Worm (Caenorhabditis elegans): ENCODE results near the gene F42A10.7.

DNA sequence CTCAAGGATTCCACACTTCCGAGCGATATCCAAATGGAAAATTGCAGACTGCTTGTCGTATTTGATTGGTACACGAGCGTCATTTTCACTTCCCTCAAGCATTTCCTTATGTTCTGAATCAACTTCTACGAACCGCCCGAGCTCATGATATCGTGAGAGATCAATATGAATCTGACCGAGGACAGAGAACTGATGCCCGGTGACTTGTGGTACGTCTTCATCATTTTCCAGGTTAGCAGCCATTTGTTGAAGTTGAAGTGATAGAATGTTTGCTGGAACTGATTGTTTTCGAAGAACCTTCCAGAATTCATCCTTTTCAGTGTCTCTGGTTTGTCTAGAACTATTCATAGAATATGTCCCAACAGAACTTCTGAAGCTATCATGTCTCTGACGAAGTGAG is 11.9 kb downstream of the F42A10.7 start:
- TF ChIP-seq lir-1 (GFP tag; conservative IDR thresholded peaks at IDR 0.05) (no peak), lin-40 (tag; optimal IDR thresholded peaks at IDR 0.05) (no peak), chd-7 (tag; optimal IDR thresholded peaks at IDR 0.05) (no peak), C06A6.2 (GFP tag; conservative IDR thresholded peaks at IDR 0.05) (no peak), pha-4 (tag; optimal IDR thresholded peaks at IDR 0.05) (no peak), F37B4.10 (GFP tag; IDR thresholded peaks at IDR 0.05) (no peak)

All from whole organism, young adult.